Worm (Caenorhabditis elegans) whole organism, young adult: ENCODE measurements around the gene F28F8.9.

Experiments used
- B0019.2 ChIP-seq: fragments of 200-800 bp; sonication (Bioruptor generic); conservative IDR thresholded peaks from 2 replicates; pipeline ENCODE4 v1.3.6; 2022; ENCODE audit warnings: missing genetic modification reagents, missing genetic modification characterization, missing compliant biosample characterization
- B0035.1 ChIP-seq: sonication (generic microtip); optimal IDR thresholded peaks from 2 replicates; lab custom pipeline; 2016; ENCODE audit warnings: missing genetic modification characterization, mild to moderate bottlenecking, missing compliant biosample characterization, missing genotype, missing genetic modification reagents
- B0261.1 ChIP-seq: sonication (generic microtip); optimal IDR thresholded peaks from 2 replicates; lab custom pipeline; 2016; ENCODE audit warnings: mild to moderate bottlenecking, missing genetic modification characterization, moderate library complexity, missing compliant biosample characterization
- C17E4.6 ChIP-seq: fragments of 200-800 bp; sonication (Bioruptor generic); IDR thresholded peaks from 2 replicates; pipeline ENCODE4 v1.3.6; 2022; ENCODE audit warnings: missing genetic modification reagents, missing genetic modification characterization, missing compliant biosample characterization
- D2030.7 ChIP-seq: fragments of 200-800 bp; sonication (Bioruptor generic); IDR thresholded peaks from 2 replicates; pipeline ENCODE4 v1.3.6; 2022; ENCODE audit warnings: missing genetic modification reagents, missing genetic modification characterization, missing compliant biosample characterization
- F10E7.11 ChIP-seq: sonication (generic microtip); optimal IDR thresholded peaks from 2 replicates; lab custom pipeline; 2017; ENCODE audit warnings: mild to moderate bottlenecking, missing genetic modification characterization, moderate library complexity, missing compliant biosample characterization
- F22D6.2 ChIP-seq: sonication (generic microtip); optimal IDR thresholded peaks from 2 replicates; lab custom pipeline; 2016; ENCODE audit warnings: mild to moderate bottlenecking, missing genetic modification characterization, missing compliant biosample characterization
- F23B12.7 ChIP-seq: sonication (generic microtip); optimal IDR thresholded peaks from 2 replicates; lab custom pipeline; 2017; ENCODE audit warnings: missing genetic modification characterization, mild to moderate bottlenecking, missing compliant biosample characterization, antibody characterized with exemption, moderate library complexity; ENCODE audit not compliant: insufficient read depth
- F33H1.4 ChIP-seq: fragments of 200-800 bp; sonication (Bioruptor generic); IDR thresholded peaks from 2 replicates; pipeline ENCODE4 v1.3.6; 2022; ENCODE audit warnings: missing genetic modification reagents, missing genetic modification characterization, missing compliant biosample characterization
- F52B5.7 ChIP-seq: sonication (generic microtip); optimal IDR thresholded peaks from 2 replicates; lab custom pipeline; 2016; ENCODE audit warnings: mild to moderate bottlenecking, missing genetic modification characterization, missing compliant biosample characterization
- F55B11.4 ChIP-seq: sonication (generic microtip); optimal IDR thresholded peaks from 2 replicates; lab custom pipeline; 2016; ENCODE audit warnings: missing compliant biosample characterization, missing genetic modification characterization, borderline replicate concordance; ENCODE audit not compliant: insufficient read depth
- F57A8.1 ChIP-seq: fragments of 200-800 bp; sonication (Bioruptor generic); optimal IDR thresholded peaks from 2 replicates; lab custom pipeline; 2018; ENCODE audit warnings: mild to moderate bottlenecking, missing genetic modification characterization, moderate library complexity, missing compliant biosample characterization
- F57C9.4 ChIP-seq: sonication (generic microtip); optimal IDR thresholded peaks from 2 replicates; lab custom pipeline; 2017; ENCODE audit warnings: mild to moderate bottlenecking, missing genetic modification characterization, missing compliant biosample characterization
- T26A5.8 ChIP-seq: sonication (generic microtip); optimal IDR thresholded peaks from 2 replicates; lab custom pipeline; 2016; ENCODE audit warnings: missing genetic modification characterization, missing compliant biosample characterization
- Y53F4B.3 ChIP-seq: fragments of 200-800 bp; sonication (Bioruptor generic); IDR thresholded peaks from 2 replicates; pipeline ENCODE4 v1.3.6; 2022; ENCODE audit warnings: missing genetic modification reagents, missing genetic modification characterization, missing compliant biosample characterization
- Y67H2A.10 ChIP-seq: fragments of 200-800 bp; sonication (Bioruptor generic); conservative IDR thresholded peaks from 2 replicates; pipeline ENCODE4 v1.3.6; 2022; ENCODE audit warnings: missing genetic modification reagents, missing genetic modification characterization, missing compliant biosample characterization
- akir-1 ChIP-seq: fragments of 200-800 bp; sonication (Bioruptor generic); optimal IDR thresholded peaks from 2 replicates; lab custom pipeline; 2018; ENCODE audit warnings: mild to moderate bottlenecking, missing genetic modification characterization, moderate library complexity, missing compliant biosample characterization
- aptf-3 ChIP-seq: fragments of 200-800 bp; sonication (Bioruptor generic); IDR thresholded peaks from 2 replicates; pipeline ENCODE4 v1.3.6; 2022; ENCODE audit warnings: missing genetic modification characterization, missing compliant biosample characterization
- atf-7 ChIP-seq: sonication (generic microtip); optimal IDR thresholded peaks from 2 replicates; lab custom pipeline; 2017; ENCODE audit warnings: mild to moderate bottlenecking, missing genetic modification characterization, missing compliant biosample characterization
- attf-3 ChIP-seq: fragments of 200-800 bp; sonication (Bioruptor generic); conservative IDR thresholded peaks from 2 replicates; pipeline ENCODE4 v1.3.6; 2022; ENCODE audit warnings: missing genetic modification reagents, missing genetic modification characterization, missing compliant biosample characterization
- attf-5 ChIP-seq: fragments of 200-800 bp; sonication (Bioruptor generic); optimal IDR thresholded peaks from 2 replicates; lab custom pipeline; 2018; ENCODE audit warnings: mild to moderate bottlenecking, missing genetic modification characterization, missing compliant biosample characterization
- ccch-3 ChIP-seq: fragments of 200-800 bp; sonication (Bioruptor generic); optimal IDR thresholded peaks from 2 replicates; lab custom pipeline; 2018; ENCODE audit warnings: mild to moderate bottlenecking, missing genetic modification characterization, missing compliant biosample characterization
- cebp-1 ChIP-seq, 2 experiments: fragments of 200-800 bp in 1 of 2; sonication (Bioruptor generic) in 1 of 2; sonication (generic microtip) in 1 of 2; IDR thresholded peaks in 1 of 2; optimal IDR thresholded peaks in 1 of 2; 2 replicates each; pipeline versions ENCODE4 v1.3.6 to Lab custom; 2017 to 2022; ENCODE audit warnings: missing compliant biosample characterization in 2 of 2, missing genetic modification characterization in 2 of 2, mild to moderate bottlenecking in 1 of 2, missing genetic modification reagents in 1 of 2, moderate library complexity in 1 of 2
- cebp-2 ChIP-seq: fragments of 200-800 bp; sonication (Bioruptor generic); IDR thresholded peaks from 2 replicates; pipeline ENCODE4 v1.3.6; 2022; ENCODE audit warnings: missing genetic modification characterization, missing compliant biosample characterization
- chd-7 ChIP-seq: sonication (generic microtip); optimal IDR thresholded peaks from 2 replicates; lab custom pipeline; 2016; ENCODE audit warnings: mild to moderate bottlenecking, missing genetic modification characterization, moderate library complexity, missing compliant biosample characterization
- egl-18 ChIP-seq: fragments of 200-800 bp; sonication (Bioruptor generic); IDR thresholded peaks from 2 replicates; pipeline ENCODE4 v1.3.6; 2022; ENCODE audit warnings: missing genetic modification reagents, missing genetic modification characterization, missing compliant biosample characterization
- egl-44 ChIP-seq: fragments of 200-800 bp; sonication (Bioruptor generic); IDR thresholded peaks from 2 replicates; pipeline ENCODE4 v1.3.6; 2022; ENCODE audit warnings: missing genetic modification reagents, missing genetic modification characterization, missing compliant biosample characterization
- egrh-3 ChIP-seq: fragments of 200-800 bp; sonication (Bioruptor generic); IDR thresholded peaks from 2 replicates; pipeline ENCODE4 v1.3.6; 2022; ENCODE audit warnings: missing genetic modification reagents, missing genetic modification characterization, missing compliant biosample characterization
- hsf-1 ChIP-seq: fragments of 200-800 bp; sonication (Bioruptor generic); IDR thresholded peaks from 2 replicates; pipeline ENCODE4 v1.3.6; 2022; ENCODE audit warnings: missing genetic modification reagents, missing genetic modification characterization, missing compliant biosample characterization
- lag-1 ChIP-seq: fragments of 200-800 bp; sonication (Bioruptor generic); IDR thresholded peaks from 2 replicates; pipeline ENCODE4 v1.3.6; 2022; ENCODE audit warnings: missing genetic modification reagents, missing genetic modification characterization, missing compliant biosample characterization
- let-607 ChIP-seq, 2 experiments: fragments of 200-800 bp in 1 of 2; sonication (Bioruptor generic) in 1 of 2; sonication (generic microtip) in 1 of 2; optimal IDR thresholded peaks; 2 replicates each; lab custom pipeline; 2016 to 2018; ENCODE audit warnings: mild to moderate bottlenecking in 2 of 2, missing compliant biosample characterization in 2 of 2, missing genetic modification characterization in 2 of 2, moderate library complexity in 2 of 2, missing genotype in 1 of 2
- madf-8 ChIP-seq: fragments of 200-800 bp; sonication (Bioruptor generic); conservative IDR thresholded peaks from 2 replicates; pipeline ENCODE4 v1.3.6; 2022; ENCODE audit warnings: missing genetic modification reagents, missing genetic modification characterization, missing compliant biosample characterization
- mcd-1 ChIP-seq: fragments of 200-800 bp; sonication (Bioruptor generic); IDR thresholded peaks from 2 replicates; pipeline ENCODE4 v1.3.6; 2022; ENCODE audit warnings: missing genetic modification reagents, missing genetic modification characterization, missing compliant biosample characterization
- mel-28 ChIP-seq: sonication (generic microtip); optimal IDR thresholded peaks from 2 replicates; lab custom pipeline; 2016; ENCODE audit warnings: borderline replicate concordance, mild to moderate bottlenecking, missing genetic modification characterization, missing compliant biosample characterization
- nfyb-1 ChIP-seq: fragments of 200-800 bp; sonication (Bioruptor generic); IDR thresholded peaks from 2 replicates; pipeline ENCODE4 v1.3.6; 2022; ENCODE audit warnings: missing genetic modification reagents, missing genetic modification characterization, missing compliant biosample characterization
- nhr-80 ChIP-seq: sonication (generic microtip); optimal IDR thresholded peaks from 2 replicates; lab custom pipeline; 2016; ENCODE audit warnings: missing genetic modification characterization, missing compliant biosample characterization
- pbrm-1 ChIP-seq: fragments of 200-800 bp; sonication (Bioruptor generic); IDR thresholded peaks from 2 replicates; pipeline ENCODE4 v1.3.6; 2022; ENCODE audit warnings: missing genetic modification reagents, missing genetic modification characterization, missing compliant biosample characterization
- rpc-1 ChIP-seq, 2 experiments: fragments of 150-350 bp in 1 of 2; sonication (generic microtip) in 1 of 2; optimal IDR thresholded peaks; 2 replicates each; lab custom pipeline; 2014 to 2018; ENCODE audit warnings: missing biosample characterization in 1 of 2, missing genetic modification characterization in 1 of 2, missing genetic modification reagents in 1 of 2, missing genotype in 1 of 2
- sdz-38 ChIP-seq: sonication (generic microtip); optimal IDR thresholded peaks from 2 replicates; lab custom pipeline; 2016; ENCODE audit warnings: missing genotype, missing genetic modification characterization, missing compliant biosample characterization
- snpc-4 ChIP-seq, 5 experiments: fragments of 150-350 bp in 1 of 5; sonication (generic microtip) in 4 of 5; optimal IDR thresholded peaks; 2 replicates each; lab custom pipeline; 2014 to 2018; ENCODE audit warnings: missing genetic modification characterization in 5 of 5, missing biosample characterization in 3 of 5, antibody characterized with exemption in 2 of 5, mild to moderate bottlenecking in 2 of 5, missing compliant biosample characterization in 2 of 5, missing genotype in 2 of 5, moderate library complexity in 2 of 5, missing genetic modification reagents in 1 of 5
- tbx-9 ChIP-seq: sonication (generic microtip); optimal IDR thresholded peaks from 2 replicates; lab custom pipeline; 2016; ENCODE audit warnings: borderline replicate concordance, missing genetic modification characterization, inconsistent platforms, missing compliant biosample characterization
- tlf-1 ChIP-seq: fragments of 200-800 bp; sonication (Bioruptor generic); optimal IDR thresholded peaks from 2 replicates; lab custom pipeline; 2018; ENCODE audit warnings: mild to moderate bottlenecking, missing genetic modification characterization, missing compliant biosample characterization
- unc-130 ChIP-seq: sonication (generic microtip); optimal IDR thresholded peaks from 2 replicates; lab custom pipeline; 2016; ENCODE audit warnings: missing genetic modification reagents, missing genetic modification characterization, missing compliant biosample characterization
- ztf-25 ChIP-seq: fragments of 200-800 bp; sonication (Bioruptor generic); IDR thresholded peaks from 2 replicates; pipeline ENCODE4 v1.3.6; 2022; ENCODE audit warnings: missing genetic modification reagents, missing genetic modification characterization, missing compliant biosample characterization
- ztf-28 ChIP-seq: fragments of 200-800 bp; sonication (Bioruptor generic); IDR thresholded peaks from 2 replicates; pipeline ENCODE4 v1.3.6; 2022; ENCODE audit warnings: missing genetic modification reagents, missing genetic modification characterization, missing compliant biosample characterization
- ztf-6 ChIP-seq: fragments of 200-800 bp; sonication (Bioruptor generic); IDR thresholded peaks from 2 replicates; pipeline ENCODE4 v1.3.6; 2022; ENCODE audit warnings: missing genetic modification reagents, missing genetic modification characterization, missing compliant biosample characterization

F28F8.9 gene

DNA sequence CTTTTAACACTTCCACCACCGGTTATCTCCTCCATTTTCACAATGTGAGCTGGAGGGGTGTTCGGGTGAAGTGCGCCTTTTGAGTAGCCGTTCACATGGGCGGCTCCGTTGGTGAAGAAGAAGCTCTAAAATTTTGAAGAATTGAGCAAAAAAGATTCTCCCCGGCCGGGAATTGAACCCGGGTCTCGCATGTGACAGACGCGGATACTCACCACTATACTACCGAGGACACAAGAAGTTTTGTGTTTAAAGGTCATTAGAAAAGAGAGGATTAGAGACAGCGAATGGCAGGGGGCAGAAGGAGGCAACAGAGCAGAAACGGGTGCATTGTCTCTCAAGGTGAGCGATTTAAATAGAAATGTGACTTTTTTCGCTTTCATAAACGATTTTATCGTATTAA, 26.8 kb downstream of the F28F8.9 start (continued):
- TF ChIP-seq snpc-4 (GFP tag; optimal IDR thresholded peaks at IDR 0.05; lab: Kevin White, UChicago): peak; percentile 47
- peak in 3 of 4 experiments; percentile 33 to 68 (median 43) for TF ChIP-seq snpc-4 (tag; optimal IDR thresholded peaks at IDR 0.05; lab: Kevin White, UChicago)
- TF ChIP-seq mcd-1 (GFP tag; lab: Robert Waterston, UW): peak; percentile 63
- TF ChIP-seq F52B5.7 (tag; lab: Kevin White, UChicago): no peak
- TF ChIP-seq F55B11.4: no peak
- TF ChIP-seq B0019.2 (GFP tag; lab: Robert Waterston, UW): no peak
- TF ChIP-seq madf-8 (GFP tag; lab: Robert Waterston, UW): no peak
- TF ChIP-seq tlf-1 (GFP tag; lab: Kevin White, UChicago): no peak
- TF ChIP-seq unc-130 (GFP tag; lab: Kevin White, UChicago): peak; percentile 24
- peak; percentile 9 for TF ChIP-seq nhr-80 (tag; lab: Kevin White, UChicago)
- TF ChIP-seq mel-28 (tag; lab: Kevin White, UChicago): peak; percentile 34
- peak; percentile 24 for TF ChIP-seq atf-7 (tag; lab: Kevin White, UChicago)
- TF ChIP-seq ztf-6 (GFP tag; lab: Robert Waterston, UW): 0 out of 2 replicates have a peak, but pooled peaks have one; percentile 71
- TF ChIP-seq nfyb-1 (GFP tag; lab: Robert Waterston, UW): peak; percentile 88
- TF ChIP-seq ztf-25 (GFP tag; lab: Robert Waterston, UW): peak; percentile 58; the same call in 1 of the 2 replicates
- TF ChIP-seq cebp-1 (GFP tag; IDR thresholded peaks at IDR 0.05; lab: Robert Waterston, UW): 0 out of 2 replicates have a peak, but pooled peaks have one; percentile 20
- TF ChIP-seq cebp-1 (tag; optimal IDR thresholded peaks at IDR 0.05; lab: Kevin White, UChicago): peak; percentile 62
- TF ChIP-seq attf-3 (GFP tag; lab: Robert Waterston, UW): peak; percentile 63
- TF ChIP-seq akir-1: no peak
- no peak for TF ChIP-seq tbx-9
- peak; percentile 70 for TF ChIP-seq D2030.7 (GFP tag; lab: Robert Waterston, UW)
- peak; percentile 75; the same call in 1 of the 2 replicates for TF ChIP-seq ztf-28 (GFP tag; lab: Robert Waterston, UW)
- TF ChIP-seq egl-18 (GFP tag; lab: Robert Waterston, UW): no peak
- no peak for TF ChIP-seq F10E7.11 (tag; lab: Kevin White, UChicago)
- no peak for TF ChIP-seq lag-1 (GFP tag; lab: Robert Waterston, UW)
- TF ChIP-seq T26A5.8: no peak
- peak; percentile 80 for TF ChIP-seq rpc-1 (optimal IDR thresholded peaks at IDR 0.05; lab: Kevin White, UChicago)
- peak; percentile 85 for TF ChIP-seq rpc-1 (tag; optimal IDR thresholded peaks at IDR 0.05; lab: Kevin White, UChicago)
- TF ChIP-seq egl-44 (GFP tag; lab: Robert Waterston, UW): peak; percentile 75; the same call in 1 of the 2 replicates
- TF ChIP-seq B0035.1 (tag; lab: Kevin White, UChicago): peak; percentile 31
- TF ChIP-seq egrh-3 (GFP tag; lab: Robert Waterston, UW): peak; percentile 40
- no peak for TF ChIP-seq sdz-38 (tag; lab: Kevin White, UChicago)
- TF ChIP-seq pbrm-1 (GFP tag; lab: Robert Waterston, UW): peak; percentile 62
- 0 out of 2 replicates have a peak, but pooled peaks have one; percentile 74 for TF ChIP-seq cebp-2 (GFP tag; lab: Robert Waterston, UW)
- TF ChIP-seq chd-7 (tag; lab: Kevin White, UChicago): peak; percentile 60
- TF ChIP-seq Y53F4B.3 (GFP tag; lab: Robert Waterston, UW): peak; percentile 52; the same call in 1 of the 2 replicates
- peak; percentile 30; the same call in 1 of the 2 replicates for TF ChIP-seq C17E4.6 (GFP tag; lab: Robert Waterston, UW)
- TF ChIP-seq B0261.1 (tag; lab: Kevin White, UChicago): peak; percentile 92
- TF ChIP-seq F22D6.2 (tag; lab: Kevin White, UChicago): no peak
- no peak for TF ChIP-seq let-607 (tag; optimal IDR thresholded peaks at IDR 0.05; lab: Kevin White, UChicago)
- peak; percentile 58 for TF ChIP-seq F23B12.7 (tag; lab: Kevin White, UChicago)
- no peak for TF ChIP-seq F57C9.4 (tag; lab: Kevin White, UChicago)
- TF ChIP-seq F33H1.4: peak; percentile 30; the same call in 1 of the 2 replicates
- no peak for TF ChIP-seq Y67H2A.10 (GFP tag; lab: Robert Waterston, UW)
- TF ChIP-seq F57A8.1 (GFP tag; lab: Kevin White, UChicago): no peak
- TF ChIP-seq ccch-3 (GFP tag; lab: Kevin White, UChicago): no peak
- TF ChIP-seq hsf-1: peak; percentile 56; the same call in 1 of the 2 replicates
- no peak for TF ChIP-seq aptf-3 (GFP tag; lab: Robert Waterston, UW)
- peak; percentile 51 for TF ChIP-seq attf-5
